Worm (Caenorhabditis elegans): ENCODE data around the gene C09G9.3.

Gene C09G9.3

ce11 chrIV:8916010-8916409 is 43.2 kb upstream of the C09G9.3 start, which contains the start of gene C27B7.9:
Gene C27B7.9 (minus strand): TSS chrIV:8916110.
- no peak for TF ChIP-seq cnd-1 (tag; optimal IDR thresholded peaks at IDR 0.05)
- TF ChIP-seq mep-1 (tag; optimal IDR thresholded peaks at IDR 0.05) = no peak
- no peak for TF ChIP-seq nhr-12 (tag; optimal IDR thresholded peaks at IDR 0.05)
- no peak for TF ChIP-seq mls-2 (tag; optimal IDR thresholded peaks at IDR 0.05)
- no peak for TF ChIP-seq ham-2 (GFP tag; optimal IDR thresholded peaks at IDR 0.05)
- TF ChIP-seq ceh-83 (GFP tag; optimal IDR thresholded peaks at IDR 0.05) = no peak
- TF ChIP-seq sptf-1 (tag; optimal IDR thresholded peaks at IDR 0.05) = no peak
- no peak for TF ChIP-seq nhr-28 (tag; optimal IDR thresholded peaks at IDR 0.05)
- TF ChIP-seq unc-120 (tag; optimal IDR thresholded peaks at IDR 0.05; ENCODE audit: poor library complexity, severe bottlenecking) = no peak
- no peak for TF ChIP-seq M03D4.4 (tag; optimal IDR thresholded peaks at IDR 0.05)
- no peak for TF ChIP-seq zip-8 (tag; optimal IDR thresholded peaks at IDR 0.05)
- no peak for TF ChIP-seq lin-32 (GFP tag; optimal IDR thresholded peaks at IDR 0.05)
- TF ChIP-seq unc-39 (tag; optimal IDR thresholded peaks at IDR 0.05) = no peak
- no peak for TF ChIP-seq nhr-2 (tag; optimal IDR thresholded peaks at IDR 0.05)
- no peak for TF ChIP-seq sem-2 (GFP tag; optimal IDR thresholded peaks at IDR 0.05)
- TF ChIP-seq mab-5 (tag; optimal IDR thresholded peaks at IDR 0.05) = no peak
- no peak for TF ChIP-seq blmp-1 (tag; optimal IDR thresholded peaks at IDR 0.05)

- TF ChIP-seq nhr-2 (tag; optimal IDR thresholded peaks at IDR 0.05) (no peak), drap-1 (GFP tag; optimal IDR thresholded peaks at IDR 0.05) (no peak), ham-2 (GFP tag; optimal IDR thresholded peaks at IDR 0.05) (no peak), zip-8 (tag; optimal IDR thresholded peaks at IDR 0.05) (peak; percentile 31)
Measured at ce11 chrIV:8914187-8914586, 41.3 kb upstream of the C09G9.3 start.

ce11 chrIV:8906743-8907142 is 33.9 kb upstream of the C09G9.3 start, which contains the start of gene C27B7.7:
Gene C27B7.7 (plus strand): TSS chrIV:8907043.
- no peak for TF ChIP-seq nhr-12 (tag; optimal IDR thresholded peaks at IDR 0.05)
- no peak for TF ChIP-seq unc-62 (GFP tag; optimal IDR thresholded peaks at IDR 0.05)
- TF ChIP-seq nhr-28 (tag; optimal IDR thresholded peaks at IDR 0.05) = no peak
- no peak for TF ChIP-seq ztf-11 (tag; optimal IDR thresholded peaks at IDR 0.05)
- no peak for TF ChIP-seq unc-39 (tag; optimal IDR thresholded peaks at IDR 0.05)
- TF ChIP-seq mab-5 (tag; optimal IDR thresholded peaks at IDR 0.05) = no peak
- TF ChIP-seq nhr-237 (tag; optimal IDR thresholded peaks at IDR 0.05) = no peak
- no peak for TF ChIP-seq pha-4 (tag; optimal IDR thresholded peaks at IDR 0.05)
- TF ChIP-seq sptf-1 (tag; optimal IDR thresholded peaks at IDR 0.05) = no peak
- no peak for TF ChIP-seq ceh-39 (tag; optimal IDR thresholded peaks at IDR 0.05)
- TF ChIP-seq snpc-4 (tag; optimal IDR thresholded peaks at IDR 0.05) = no peak
- TF ChIP-seq flh-1 (GFP tag; optimal IDR thresholded peaks at IDR 0.05) = no peak
- TF ChIP-seq lin-13 (tag; optimal IDR thresholded peaks at IDR 0.05) = no peak
- TF ChIP-seq lsy-2 (tag; optimal IDR thresholded peaks at IDR 0.05) = no peak
- TF ChIP-seq mep-1 (tag; optimal IDR thresholded peaks at IDR 0.05) = no peak

ce11 chrIV:8906164-8906563 is 33.3 kb upstream of the C09G9.3 start, which contains the start of gene C27B7.6:
Gene C27B7.6 (minus strand): TSS chrIV:8906345.
- TF ChIP-seq unc-62 (GFP tag; optimal IDR thresholded peaks at IDR 0.05) (peak; percentile 43), tbx-8 (GFP tag; optimal IDR thresholded peaks at IDR 0.05) (no peak)

ce11 chrIV:8901346-8901745 is 28.5 kb upstream of the C09G9.3 start, which contains the start of gene C27B7.5:
Gene C27B7.5 (plus strand): TSS chrIV:8901646.
- no peak for TF ChIP-seq ceh-43 (GFP tag; optimal IDR thresholded peaks at IDR 0.05)
- TF ChIP-seq ztf-11 (tag; optimal IDR thresholded peaks at IDR 0.05) = no peak
- TF ChIP-seq unc-39 (tag; optimal IDR thresholded peaks at IDR 0.05) = no peak
- TF ChIP-seq M03D4.4 (tag; optimal IDR thresholded peaks at IDR 0.05) = no peak
- TF ChIP-seq nhr-12 (tag; optimal IDR thresholded peaks at IDR 0.05) = no peak
- no peak for TF ChIP-seq sptf-1 (tag; optimal IDR thresholded peaks at IDR 0.05)
- TF ChIP-seq blmp-1 (tag; optimal IDR thresholded peaks at IDR 0.05) = no peak
- TF ChIP-seq mep-1 (tag; optimal IDR thresholded peaks at IDR 0.05) = no peak
- TF ChIP-seq tbx-8 (GFP tag; optimal IDR thresholded peaks at IDR 0.05) = no peak
- no peak for TF ChIP-seq lin-32 (GFP tag; optimal IDR thresholded peaks at IDR 0.05)
- no peak for TF ChIP-seq lsy-2 (tag; optimal IDR thresholded peaks at IDR 0.05)
- no peak for TF ChIP-seq flh-1 (GFP tag; optimal IDR thresholded peaks at IDR 0.05)
- no peak for TF ChIP-seq mab-5 (tag; optimal IDR thresholded peaks at IDR 0.05)
- TF ChIP-seq snpc-4 (tag; optimal IDR thresholded peaks at IDR 0.05) = no peak
- no peak for TF ChIP-seq sem-2 (GFP tag; optimal IDR thresholded peaks at IDR 0.05)
- TF ChIP-seq elt-1 (tag; optimal IDR thresholded peaks at IDR 0.05; ENCODE audit: borderline replicate concordance, insufficient read depth) = no peak
- no peak for TF ChIP-seq ces-1 (GFP tag; optimal IDR thresholded peaks at IDR 0.05)
- TF ChIP-seq nhr-76 (tag; optimal IDR thresholded peaks at IDR 0.05) = no peak
